Fruit fly (Drosophila melanogaster) whole organism, wandering third instar larva: ENCODE data around the gene CG3588.

Experiments used
- Hnf4 ChIP-seq: fragments of 200-800 bp; sonication (Bioruptor generic); optimal IDR thresholded peaks from 2 replicates; lab custom pipeline; 2016; ENCODE audit warnings: missing biosample characterization, mild to moderate bottlenecking, missing genetic modification characterization
- Hr83 ChIP-seq: fragments of 200-300 bp; sonication (Bioruptor generic); optimal IDR thresholded peaks from 2 replicates; lab custom pipeline; 2016; ENCODE audit warnings: missing biosample characterization, mild to moderate bottlenecking, missing genetic modification characterization, moderate library complexity; ENCODE audit not compliant: poor library complexity, severe bottlenecking
- Jra ChIP-seq: sonication (Bioruptor generic); optimal IDR thresholded peaks from 2 replicates; lab custom pipeline; 2016; ENCODE audit warnings: missing biosample characterization, missing genetic modification characterization
- Mio ChIP-seq: sonication (Bioruptor generic); optimal IDR thresholded peaks from 2 replicates; lab custom pipeline; 2016; ENCODE audit warnings: missing biosample characterization, missing genetic modification characterization
- br ChIP-seq: fragments of 200-800 bp; sonication (Bioruptor generic); optimal IDR thresholded peaks from 2 replicates; lab custom pipeline; 2016; ENCODE audit warnings: missing biosample characterization, missing genetic modification characterization
- dsf ChIP-seq: sonication (Bioruptor generic); optimal IDR thresholded peaks from 2 replicates; lab custom pipeline; 2016; ENCODE audit warnings: missing biosample characterization, missing genetic modification characterization, borderline replicate concordance
- foxo ChIP-seq, 2 experiments: fragments of 200-800 bp; sonication (Bioruptor generic); optimal IDR thresholded peaks; 2 replicates in 1 of 2; 3 replicates in 1 of 2; lab custom pipeline; 2016 to 2017; ENCODE audit warnings: missing biosample characterization in 2 of 2, missing genetic modification characterization in 2 of 2
- h ChIP-seq: fragments of 200-800 bp; sonication (Bioruptor generic); optimal IDR thresholded peaks from 3 replicates; lab custom pipeline; 2016; ENCODE audit warnings: missing biosample characterization, mild to moderate bottlenecking, missing genetic modification characterization
- jim ChIP-seq: fragments of 175-275, 200-325 bp; sonication (Bioruptor generic); optimal IDR thresholded peaks from 2 replicates; lab custom pipeline; 2016; ENCODE audit warnings: missing biosample characterization, mild to moderate bottlenecking, missing genetic modification characterization
- lola ChIP-seq: fragments of >200 bp; optimal IDR thresholded peaks from 2 replicates; lab custom pipeline; 2017; ENCODE audit warnings: missing biosample characterization, missing genetic modification characterization
- psq ChIP-seq: fragments of 200-800 bp; sonication (Bioruptor generic); optimal IDR thresholded peaks from 3 replicates; lab custom pipeline; 2017; ENCODE audit warnings: missing biosample characterization, mild to moderate bottlenecking, missing genetic modification characterization, moderate library complexity
- sage ChIP-seq: fragments of 200-800 bp; sonication (Bioruptor generic); optimal IDR thresholded peaks from 2 replicates; lab custom pipeline; 2016; ENCODE audit warnings: missing biosample characterization, mild to moderate bottlenecking, missing genetic modification characterization
- sv ChIP-seq: fragments of 200-800 bp; sonication (Bioruptor generic); optimal IDR thresholded peaks from 3 replicates; lab custom pipeline; 2016; ENCODE audit warnings: missing biosample characterization, missing genetic modification characterization

DNA sequence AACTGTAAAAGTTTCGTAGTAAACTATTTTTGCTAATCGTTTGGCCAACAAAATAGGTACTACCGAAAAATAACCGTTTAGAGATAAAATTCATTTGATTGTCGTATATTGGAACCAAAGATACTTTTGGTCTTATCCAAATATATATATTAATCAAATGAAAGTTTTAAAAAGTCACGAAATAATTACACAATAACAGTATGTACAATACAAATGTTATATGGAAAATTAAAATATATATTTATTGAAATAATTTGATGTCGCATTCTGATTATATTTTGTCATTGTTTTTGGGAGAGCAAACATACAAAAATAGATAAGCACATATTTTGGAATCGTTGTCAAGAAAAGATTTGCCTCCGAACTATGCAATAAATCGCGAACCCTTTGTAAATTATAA is 19.0 kb downstream of the CG3588 start, which contains the start of gene CG14420:
- TF ChIP-seq h (GFP tag; lab: Kevin White, UChicago) (no peak), lola (GFP tag; lab: Kevin White, UChicago) (no peak), Mio (no peak), sv (no peak), psq (GFP tag; lab: Kevin White, UChicago) (no peak), foxo (GFP tag; optimal IDR thresholded peaks at IDR 0.05; lab: Kevin White, UChicago) (no peak), Hnf4 (GFP tag; lab: Kevin White, UChicago) (no peak), Jra (GFP tag; lab: Kevin White, UChicago) (no peak), dsf (no peak), jim (no peak), sage (GFP tag; lab: Kevin White, UChicago) (no peak), br (GFP tag; lab: Kevin White, UChicago) (no peak), Hr83 (GFP tag; lab: Kevin White, UChicago) (no peak)
